Worm (Caenorhabditis elegans) whole organism, mixed stage, embryonic: ENCODE data around the gene unc-26.

Experiments used
- M03D4.4 ChIP-seq: sonication (generic microtip); optimal IDR thresholded peaks from 2 replicates; lab custom pipeline; 2017; ENCODE audit warnings: mild to moderate bottlenecking, missing genetic modification characterization, missing compliant biosample characterization
- bed-3 ChIP-seq: fragments of 200-800 bp; sonication (Bioruptor generic); optimal IDR thresholded peaks from 3 replicates; lab custom pipeline; 2018; ENCODE audit warnings: mild to moderate bottlenecking, missing genetic modification characterization, moderate library complexity, missing compliant biosample characterization
- ceh-39 ChIP-seq: fragments of 150-350 bp; optimal IDR thresholded peaks from 2 replicates; lab custom pipeline; 2014; ENCODE audit warnings: missing biosample characterization, missing genetic modification characterization
- ceh-43 ChIP-seq: fragments of 200-800 bp; sonication (Bioruptor generic); optimal IDR thresholded peaks from 2 replicates; lab custom pipeline; 2018; ENCODE audit warnings: mild to moderate bottlenecking, missing genetic modification characterization, moderate library complexity, missing compliant biosample characterization
- ceh-83 ChIP-seq: fragments of 200-800 bp; sonication (Bioruptor generic); optimal IDR thresholded peaks from 2 replicates; lab custom pipeline; 2018; ENCODE audit warnings: mild to moderate bottlenecking, missing genetic modification characterization, missing compliant biosample characterization
- ces-1 ChIP-seq: fragments of 150-350 bp; optimal IDR thresholded peaks from 2 replicates; lab custom pipeline; 2014; ENCODE audit warnings: missing biosample characterization, missing genetic modification reagents, missing genetic modification characterization
- cnd-1 ChIP-seq: fragments of 200-800 bp; sonication (Bioruptor generic); optimal IDR thresholded peaks from 2 replicates; lab custom pipeline; 2018; ENCODE audit warnings: mild to moderate bottlenecking, missing genetic modification characterization, missing compliant biosample characterization
- drap-1 ChIP-seq: fragments of 200-800 bp; sonication (Bioruptor generic); optimal IDR thresholded peaks from 3 replicates; lab custom pipeline; 2018; ENCODE audit warnings: mild to moderate bottlenecking, missing genetic modification characterization, missing compliant biosample characterization
- elt-1 ChIP-seq: sonication (generic microtip); optimal IDR thresholded peaks from 2 replicates; lab custom pipeline; 2017; ENCODE audit warnings: missing genetic modification characterization, mild to moderate bottlenecking, missing compliant biosample characterization, antibody characterized with exemption, moderate library complexity, borderline replicate concordance; ENCODE audit not compliant: insufficient read depth
- ham-2 ChIP-seq: fragments of 200-800 bp; sonication (Bioruptor generic); optimal IDR thresholded peaks from 2 replicates; lab custom pipeline; 2018; ENCODE audit warnings: mild to moderate bottlenecking, missing genetic modification characterization, missing compliant biosample characterization
- hlh-1 ChIP-seq: fragments of 150-350 bp; optimal IDR thresholded peaks from 2 replicates; lab custom pipeline; 2014; ENCODE audit warnings: missing biosample characterization, missing genetic modification reagents, missing genetic modification characterization
- lin-13 ChIP-seq: fragments of 150-350 bp; optimal IDR thresholded peaks from 2 replicates; lab custom pipeline; 2014; ENCODE audit warnings: missing biosample characterization, missing genetic modification characterization
- lsy-2 ChIP-seq: fragments of 150-350 bp; optimal IDR thresholded peaks from 2 replicates; lab custom pipeline; 2014; ENCODE audit warnings: missing biosample characterization, missing genetic modification characterization
- mab-5 ChIP-seq: fragments of 150-350 bp; optimal IDR thresholded peaks from 2 replicates; lab custom pipeline; 2014; ENCODE audit warnings: missing biosample characterization, missing genetic modification characterization
- mep-1 ChIP-seq: fragments of 150-350 bp; optimal IDR thresholded peaks from 2 replicates; lab custom pipeline; 2017; ENCODE audit warnings: missing biosample characterization, missing genetic modification reagents, missing genetic modification characterization, inconsistent platforms
- mls-2 ChIP-seq: sonication (generic microtip); optimal IDR thresholded peaks from 2 replicates; lab custom pipeline; 2016; ENCODE audit warnings: mild to moderate bottlenecking, missing genetic modification characterization, moderate library complexity, missing compliant biosample characterization
- nhr-12 ChIP-seq: fragments of 150-350 bp; optimal IDR thresholded peaks from 2 replicates; lab custom pipeline; 2014; ENCODE audit warnings: missing biosample characterization, missing genetic modification characterization
- nhr-2 ChIP-seq: fragments of 150-350 bp; optimal IDR thresholded peaks from 2 replicates; lab custom pipeline; 2014; ENCODE audit warnings: missing biosample characterization, missing genetic modification characterization
- nhr-237 ChIP-seq: fragments of 150-350 bp; optimal IDR thresholded peaks from 2 replicates; lab custom pipeline; 2014; ENCODE audit warnings: missing biosample characterization, missing genetic modification characterization
- nhr-28 ChIP-seq: fragments of 150-350 bp; optimal IDR thresholded peaks from 2 replicates; lab custom pipeline; 2014; ENCODE audit warnings: missing biosample characterization, missing genetic modification characterization
- nhr-76 ChIP-seq: sonication (generic microtip); optimal IDR thresholded peaks from 2 replicates; lab custom pipeline; 2017; ENCODE audit warnings: missing biosample characterization, missing genetic modification characterization
- pha-4 ChIP-seq: fragments of 150-350 bp; optimal IDR thresholded peaks from 2 replicates; lab custom pipeline; 2018; ENCODE audit warnings: missing biosample characterization, missing genetic modification reagents, missing genetic modification characterization
- sem-2 ChIP-seq: fragments of 200-800 bp; sonication (Bioruptor generic); optimal IDR thresholded peaks from 2 replicates; lab custom pipeline; 2018; ENCODE audit warnings: mild to moderate bottlenecking, missing genetic modification characterization, missing compliant biosample characterization
- snpc-4 ChIP-seq: fragments of 150-350 bp; optimal IDR thresholded peaks from 2 replicates; lab custom pipeline; 2014; ENCODE audit warnings: missing biosample characterization, missing genetic modification characterization
- tbx-8 ChIP-seq: fragments of 200-800 bp; sonication (Bioruptor generic); optimal IDR thresholded peaks from 2 replicates; lab custom pipeline; 2018; ENCODE audit warnings: mild to moderate bottlenecking, missing genetic modification characterization, moderate library complexity, missing compliant biosample characterization
- unc-120 ChIP-seq: sonication (generic microtip); optimal IDR thresholded peaks from 2 replicates; lab custom pipeline; 2017; ENCODE audit warnings: missing genetic modification characterization, missing compliant biosample characterization; ENCODE audit not compliant: poor library complexity, severe bottlenecking
- unc-39 ChIP-seq: fragments of 150-350 bp; optimal IDR thresholded peaks from 2 replicates; lab custom pipeline; 2014; ENCODE audit warnings: missing biosample characterization, missing genetic modification characterization

Gene unc-26

ce11 chrIV:13238943-13239861, 33.1 kb downstream of the unc-26 start, which contains the start of gene tag-115:
TSS of gene tag-115 (minus strand) at chrIV:13239414.
- TF ChIP-seq ceh-43 (GFP tag; lab: Kevin White, UChicago) (no peak), ceh-39 (no peak), nhr-12 (tag; lab: Kevin White, UChicago) (no peak), ceh-83 (GFP tag; lab: Kevin White, UChicago) (peak; percentile 7), bed-3 (no peak), elt-1 (tag; lab: Kevin White, UChicago) (no peak), nhr-237 (tag; lab: Kevin White, UChicago) (no peak), mls-2 (tag; lab: Kevin White, UChicago) (no peak)
- TF ChIP-seq, all 35 proteins: peak for 1

- TF ChIP-seq ceh-83 (GFP tag; lab: Kevin White, UChicago) (no peak), lsy-2 (no peak), nhr-76 (tag; lab: Kevin White, UChicago) (no peak), mab-5 (no peak), M03D4.4 (tag; lab: Kevin White, UChicago) (no peak), nhr-237 (tag; lab: Kevin White, UChicago) (no peak), sem-2 (GFP tag; lab: Kevin White, UChicago) (no peak), snpc-4 (tag; lab: Kevin White, UChicago) (no peak), tbx-8 (GFP tag; lab: Kevin White, UChicago) (no peak), ceh-39 (no peak), nhr-28 (tag; lab: Kevin White, UChicago) (no peak), ces-1 (no peak), cnd-1 (tag; lab: Kevin White, UChicago) (no peak), hlh-1 (no peak), ceh-43 (GFP tag; lab: Kevin White, UChicago) (no peak), drap-1 (GFP tag; lab: Kevin White, UChicago) (no peak), ham-2 (GFP tag; lab: Kevin White, UChicago) (no peak)
Measured at ce11 chrIV:13236485-13236884, 35.8 kb downstream of the unc-26 start, which contains the start of gene pwp-1. TSS of gene pwp-1 (minus strand) at chrIV:13236585.

- TF ChIP-seq ces-1 (peak; percentile 85), lsy-2 (peak; percentile 96), mep-1 (tag; lab: Kevin White, UChicago) (peak; percentile 28), unc-39 (tag; lab: Kevin White, UChicago) (no peak), pha-4 (no peak)
- TF ChIP-seq, all 35 proteins: peak for 3
Measured at ce11 chrIV:13231393-13231792, 40.9 kb downstream of the unc-26 start.

- TF ChIP-seq elt-1 (tag; lab: Kevin White, UChicago): no peak
- no peak for TF ChIP-seq drap-1 (GFP tag; lab: Kevin White, UChicago)
- TF ChIP-seq hlh-1: no peak
- TF ChIP-seq lin-13: no peak
- no peak for TF ChIP-seq nhr-237 (tag; lab: Kevin White, UChicago)
- no peak for TF ChIP-seq M03D4.4 (tag; lab: Kevin White, UChicago)
- no peak for TF ChIP-seq snpc-4 (tag; lab: Kevin White, UChicago)
- no peak for TF ChIP-seq ham-2 (GFP tag; lab: Kevin White, UChicago)
- no peak for TF ChIP-seq nhr-2
- no peak for TF ChIP-seq bed-3
Measured at ce11 chrIV:13221657-13222056, 50.7 kb downstream of the unc-26 start, which contains the start of gene C48D1.5. TSS of gene C48D1.5 (plus strand) at chrIV:13221957.

ce11 chrIV:13220594-13220993, 51.7 kb downstream of the unc-26 start:
- TF ChIP-seq hlh-1 (no peak), ham-2 (GFP tag; lab: Kevin White, UChicago) (no peak), mab-5 (no peak), ceh-83 (GFP tag; lab: Kevin White, UChicago) (no peak), ces-1 (peak; percentile 64)

- TF ChIP-seq ceh-43 (GFP tag; lab: Kevin White, UChicago) (no peak), M03D4.4 (tag; lab: Kevin White, UChicago) (no peak), unc-120 (tag; lab: Kevin White, UChicago) (no peak), tbx-8 (GFP tag; lab: Kevin White, UChicago) (no peak)
Measured at ce11 chrIV:13214466-13214865, 57.9 kb downstream of the unc-26 start, which contains the start of gene cho-1. TSS of gene cho-1 (minus strand) at chrIV:13214566.
